Fruit fly (Drosophila melanogaster): Measurements from ENCODE around the gene CG4022.

DNA sequence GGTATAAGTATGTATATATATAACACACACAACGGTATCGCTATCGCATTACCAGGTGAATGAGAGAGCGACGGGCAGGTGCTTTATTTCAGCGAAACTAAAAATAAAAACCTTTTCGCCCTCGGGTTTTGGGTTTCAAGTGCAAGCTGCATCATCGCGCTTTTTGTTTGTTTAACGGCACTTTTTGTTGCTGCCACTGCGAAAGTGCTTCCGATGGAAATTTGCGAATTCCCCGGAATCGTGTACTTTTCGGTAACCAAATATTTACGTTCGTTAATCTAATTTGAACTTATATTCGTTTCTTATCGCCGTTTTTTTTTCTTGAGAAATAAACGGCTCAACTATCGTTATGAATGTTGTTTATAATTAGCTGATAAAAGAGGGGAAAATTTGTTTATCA is 14.6 kb downstream of the CG4022 start:
- TF ChIP-seq CG32121 (GFP tag; IDR thresholded peaks at IDR 0.05) (no peak), Snoo (tag; optimal IDR thresholded peaks at IDR 0.05) (no peak), CG4496 (GFP tag; IDR thresholded peaks at IDR 0.05) (no peak), Pif1A (GFP tag; optimal IDR thresholded peaks at IDR 0.05) (no peak), CG34367 (tag; optimal IDR thresholded peaks at IDR 0.05) (no peak), CG8159 (tag; optimal IDR thresholded peaks at IDR 0.05) (no peak), EcR (GFP tag; optimal IDR thresholded peaks at IDR 0.05) (no peak), CG9948 (tag; optimal IDR thresholded peaks at IDR 0.05) (no peak), rn (GFP tag; IDR thresholded peaks at IDR 0.05) (no peak)
